Worm (Caenorhabditis elegans) whole organism, L4 larva: ENCODE data around the gene C35B1.3.
A peak's percentile ranks its signal among the peaks of the same experiment; 100 is the strongest.

ENCODE experiments used
- D1046.2 ChIP-seq: fragments of 200-800 bp; sonication (Bioruptor generic); IDR thresholded peaks from 2 replicates; pipeline ENCODE4 v1.3.6; 2022; ENCODE audit warnings: missing genetic modification characterization, missing compliant biosample characterization
- F26F4.8 ChIP-seq: fragments of 200-800 bp; sonication (Bioruptor generic); conservative IDR thresholded peaks from 2 replicates; pipeline ENCODE4 v1.3.6; 2022; ENCODE audit warnings: missing genetic modification characterization, missing compliant biosample characterization
- F37D6.2 ChIP-seq: sonication (generic microtip); optimal IDR thresholded peaks from 2 replicates; lab custom pipeline; 2016; ENCODE audit warnings: mild to moderate bottlenecking, missing genetic modification characterization, missing compliant biosample characterization
- F49E8.2 ChIP-seq: sonication (generic microtip); optimal IDR thresholded peaks from 2 replicates; lab custom pipeline; 2016; ENCODE audit warnings: missing compliant biosample characterization, mild to moderate bottlenecking, missing genetic modification characterization, borderline replicate concordance
- Y75B8A.6 ChIP-seq: fragments of 200-800 bp; sonication (Bioruptor generic); IDR thresholded peaks from 2 replicates; pipeline ENCODE4 v1.3.6; 2022; ENCODE audit warnings: missing genetic modification reagents, missing genetic modification characterization, missing compliant biosample characterization
- ZK546.5 ChIP-seq, 2 experiments: sonication (generic microtip); optimal IDR thresholded peaks; 2 replicates each; lab custom pipeline; 2017; ENCODE audit warnings: missing biosample characterization in 2 of 2, missing genetic modification characterization in 2 of 2
- aha-1 ChIP-seq: fragments of 150-350 bp; peaks from one replicate; lab custom pipeline; 2014; ENCODE audit warnings: missing biosample characterization, missing genetic modification characterization
- ceh-20 ChIP-seq: fragments of 200-800 bp; sonication (Bioruptor generic); IDR thresholded peaks from 2 replicates; pipeline ENCODE4 v1.3.6; 2022; ENCODE audit warnings: missing genetic modification reagents, missing genetic modification characterization, missing compliant biosample characterization
- ceh-28 ChIP-seq: fragments of 150-350 bp; optimal IDR thresholded peaks from 2 replicates; lab custom pipeline; 2014; ENCODE audit warnings: missing biosample characterization, missing genetic modification reagents, missing genetic modification characterization
- ceh-44 ChIP-seq: fragments of 200-800 bp; sonication (Bioruptor generic); IDR thresholded peaks from 2 replicates; pipeline ENCODE4 v1.3.6; 2022; ENCODE audit warnings: missing genetic modification reagents, missing genetic modification characterization, missing compliant biosample characterization
- cey-2 ChIP-seq: sonication (generic microtip); optimal IDR thresholded peaks from 3 replicates; lab custom pipeline; 2017; ENCODE audit warnings: missing genetic modification characterization, mild to moderate bottlenecking, missing compliant biosample characterization, antibody characterized with exemption, borderline replicate concordance; ENCODE audit not compliant: insufficient read depth
- ctbp-1 ChIP-seq: fragments of 200-800 bp; sonication (Bioruptor generic); IDR thresholded peaks from 2 replicates; pipeline ENCODE4 v1.3.6; 2022; ENCODE audit warnings: missing genetic modification reagents, missing genetic modification characterization, missing compliant biosample characterization
- daf-12 ChIP-seq: fragments of 150-350 bp; optimal IDR thresholded peaks from 2 replicates; lab custom pipeline; 2014; ENCODE audit warnings: missing biosample characterization, missing genetic modification reagents, missing genetic modification characterization
- daf-16 ChIP-seq, 3 experiments: sonication (generic microtip); optimal IDR thresholded peaks; 2 replicates each; lab custom pipeline; 2016 to 2017; ENCODE audit warnings: missing genetic modification characterization in 3 of 3, missing genetic modification reagents in 3 of 3, mild to moderate bottlenecking in 2 of 3, missing compliant biosample characterization in 2 of 3, missing biosample characterization in 1 of 3, moderate library complexity in 1 of 3
- daf-8 ChIP-seq: fragments of 200-800 bp; sonication (Bioruptor generic); IDR thresholded peaks from 2 replicates; pipeline ENCODE4 v1.3.6; 2022; ENCODE audit warnings: missing genetic modification characterization, missing compliant biosample characterization
- dmd-8 ChIP-seq: fragments of 200-800 bp; sonication (Bioruptor generic); IDR thresholded peaks from 2 replicates; pipeline ENCODE4 v1.3.6; 2022; ENCODE audit warnings: missing genetic modification characterization, missing compliant biosample characterization
- dve-1 ChIP-seq: sonication (generic microtip); optimal IDR thresholded peaks from 2 replicates; lab custom pipeline; 2017; ENCODE audit warnings: antibody characterized with exemption, mild to moderate bottlenecking, missing genetic modification characterization, missing compliant biosample characterization; ENCODE audit not compliant: insufficient read depth
- egl-43 ChIP-seq: fragments of 200-800 bp; sonication (Bioruptor generic); IDR thresholded peaks from 2 replicates; pipeline ENCODE4 v1.3.6; 2022; ENCODE audit warnings: missing genetic modification reagents, missing genetic modification characterization, missing compliant biosample characterization
- fkh-10 ChIP-seq: fragments of 150-350 bp; optimal IDR thresholded peaks from 2 replicates; lab custom pipeline; 2014; ENCODE audit warnings: missing biosample characterization, missing genetic modification reagents, missing genetic modification characterization
- lin-1 ChIP-seq: fragments of 200-800 bp; sonication (Bioruptor generic); IDR thresholded peaks from 2 replicates; pipeline ENCODE4 v1.3.6; 2022; ENCODE audit warnings: missing genetic modification reagents, missing genetic modification characterization, missing compliant biosample characterization
- lir-3 ChIP-seq: sonication (generic microtip); optimal IDR thresholded peaks from 2 replicates; lab custom pipeline; 2016; ENCODE audit warnings: mild to moderate bottlenecking, missing genetic modification characterization, missing compliant biosample characterization
- mep-1 ChIP-seq: fragments of 150-350 bp; sonication (generic microtip); optimal IDR thresholded peaks from 3 replicates; lab custom pipeline; 2014; ENCODE audit warnings: missing biosample characterization, missing genetic modification characterization
- mes-2 ChIP-seq: sonication (generic microtip); optimal IDR thresholded peaks from 2 replicates; lab custom pipeline; 2016; ENCODE audit warnings: missing genotype, mild to moderate bottlenecking, missing genetic modification characterization, missing compliant biosample characterization; ENCODE audit not compliant: poor library complexity, severe bottlenecking
- mxl-2 ChIP-seq: fragments of 200-800 bp; sonication (Bioruptor generic); conservative IDR thresholded peaks from 2 replicates; pipeline ENCODE4 v1.3.6; 2022; ENCODE audit warnings: missing genetic modification reagents, missing genetic modification characterization, missing compliant biosample characterization
- mxl-3 ChIP-seq: fragments of 200-800 bp; sonication (Bioruptor generic); optimal IDR thresholded peaks from 2 replicates; lab custom pipeline; 2018; ENCODE audit warnings: mild to moderate bottlenecking, missing genetic modification characterization, missing compliant biosample characterization
- nhr-102 ChIP-seq: sonication (generic microtip); optimal IDR thresholded peaks from 2 replicates; lab custom pipeline; 2016; ENCODE audit warnings: mild to moderate bottlenecking, missing genetic modification characterization, moderate library complexity, missing compliant biosample characterization
- nhr-237 ChIP-seq: sonication (generic microtip); optimal IDR thresholded peaks from 2 replicates; lab custom pipeline; 2017; ENCODE audit warnings: missing biosample characterization, missing genetic modification characterization
- nhr-25 ChIP-seq: sonication (generic microtip); optimal IDR thresholded peaks from 2 replicates; lab custom pipeline; 2017; ENCODE audit warnings: missing genetic modification characterization, mild to moderate bottlenecking, missing compliant biosample characterization, antibody characterized with exemption, moderate library complexity, borderline replicate concordance; ENCODE audit not compliant: insufficient read depth
- nhr-28 ChIP-seq: fragments of 150-350 bp; optimal IDR thresholded peaks from 2 replicates; lab custom pipeline; 2014; ENCODE audit warnings: missing biosample characterization, missing genetic modification characterization
- nhr-48 ChIP-seq: sonication (generic microtip); optimal IDR thresholded peaks from 2 replicates; lab custom pipeline; 2016; ENCODE audit warnings: mild to moderate bottlenecking, missing genetic modification characterization, missing compliant biosample characterization
- nhr-77 ChIP-seq: fragments of 150-350 bp; optimal IDR thresholded peaks from 2 replicates; lab custom pipeline; 2014; ENCODE audit warnings: missing biosample characterization, missing genetic modification characterization
- php-3 ChIP-seq: fragments of 200-800 bp; sonication (Bioruptor generic); IDR thresholded peaks from 2 replicates; pipeline ENCODE4 v1.3.6; 2022; ENCODE audit warnings: missing genetic modification reagents, missing genetic modification characterization, missing compliant biosample characterization
- pqm-1 ChIP-seq: sonication (generic microtip); optimal IDR thresholded peaks from 2 replicates; lab custom pipeline; 2017; ENCODE audit warnings: missing biosample characterization, missing genetic modification characterization
- saeg-2 ChIP-seq: fragments of 200-800 bp; sonication (Bioruptor generic); IDR thresholded peaks from 2 replicates; pipeline ENCODE4 v1.3.6; 2022; ENCODE audit warnings: missing genetic modification reagents, missing genetic modification characterization, missing compliant biosample characterization
- snpc-1.2 ChIP-seq: fragments of 200-800 bp; sonication (Bioruptor generic); IDR thresholded peaks from 2 replicates; pipeline ENCODE4 v1.3.6; 2022; ENCODE audit warnings: missing genetic modification reagents, missing genetic modification characterization, missing compliant biosample characterization
- unc-39 ChIP-seq: sonication (generic microtip); optimal IDR thresholded peaks from 2 replicates; lab custom pipeline; 2017; ENCODE audit warnings: missing biosample characterization, missing genetic modification characterization
- zag-1 ChIP-seq: fragments of 150-350 bp; optimal IDR thresholded peaks from 2 replicates; lab custom pipeline; 2014; ENCODE audit warnings: missing biosample characterization, missing genetic modification characterization
- zfp-2 ChIP-seq: sonication (generic microtip); optimal IDR thresholded peaks from 2 replicates; lab custom pipeline; 2016; ENCODE audit warnings: mild to moderate bottlenecking, missing genetic modification characterization, missing compliant biosample characterization
- zfp-3 ChIP-seq: fragments of 200-800 bp; sonication (Bioruptor generic); conservative IDR thresholded peaks from 2 replicates; pipeline ENCODE4 v1.3.6; 2022; ENCODE audit warnings: missing genetic modification reagents, missing genetic modification characterization, missing compliant biosample characterization
- zip-11 ChIP-seq: fragments of 200-800 bp; sonication (Bioruptor generic); IDR thresholded peaks from 2 replicates; pipeline ENCODE4 v1.3.6; 2022; ENCODE audit warnings: missing genetic modification characterization, missing compliant biosample characterization
- ztf-11 ChIP-seq: fragments of 150-350 bp; optimal IDR thresholded peaks from 2 replicates; lab custom pipeline; 2014; ENCODE audit warnings: missing biosample characterization, missing genetic modification characterization

The C35B1.3 gene

DNA sequence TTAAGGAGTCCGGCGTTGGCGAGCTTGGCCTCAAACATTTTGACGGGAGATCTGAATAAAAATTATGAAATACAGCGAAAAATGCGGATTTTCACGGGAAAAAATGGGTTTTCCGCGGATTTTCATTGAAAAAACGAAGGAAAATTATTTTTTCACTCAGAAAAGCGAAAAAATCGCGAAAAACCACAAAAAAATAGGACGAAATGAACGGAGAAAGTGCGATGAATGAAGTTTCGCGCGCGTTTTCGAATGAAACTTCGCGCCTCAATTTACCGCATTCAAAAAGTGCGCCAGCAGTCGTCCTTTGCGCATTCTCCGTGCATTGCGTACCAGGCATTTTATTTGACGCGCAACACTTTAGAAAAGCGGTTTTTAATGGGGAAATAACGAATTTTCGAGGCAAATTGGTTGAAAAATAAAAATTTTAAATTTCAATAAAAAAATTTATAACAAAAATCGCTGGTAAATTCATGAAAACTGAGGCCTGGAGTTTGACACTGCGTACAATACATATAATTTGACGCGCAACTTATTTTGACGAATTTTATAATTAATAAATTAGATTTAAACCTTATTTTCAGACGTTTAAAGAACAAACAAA, 31.5 kb upstream of the C35B1.3 start, which contains the start of gene pcn-1 (continued):
- TF ChIP-seq mxl-2 (GFP tag; lab: Robert Waterston, UW) (peak; percentile 84), zip-11 (no peak), nhr-77 (tag; lab: Kevin White, UChicago) (peak; percentile 89), lir-3 (peak; percentile 53), Y75B8A.6 (GFP tag; lab: Robert Waterston, UW) (no peak), ceh-20 (GFP tag; lab: Robert Waterston, UW) (peak; percentile 93), ceh-28 (tag; lab: Kevin White, UChicago) (no peak), F49E8.2 (tag; lab: Kevin White, UChicago) (peak; percentile 96), php-3 (GFP tag; lab: Robert Waterston, UW) (peak; percentile 87), daf-16 (GFP tag; optimal IDR thresholded peaks at IDR 0.05; lab: Kevin White, UChicago) (peak; percentile 42 to 90), daf-16 (tag; optimal IDR thresholded peaks at IDR 0.05; lab: Kevin White, UChicago) (peak; percentile 31), F37D6.2 (tag; lab: Kevin White, UChicago) (peak; percentile 94), egl-43 (GFP tag; lab: Robert Waterston, UW) (peak; percentile 85), nhr-102 (tag; lab: Kevin White, UChicago) (peak; percentile 96), mep-1 (tag; lab: Kevin White, UChicago) (peak; percentile 93), zag-1 (tag; lab: Kevin White, UChicago) (no peak), ZK546.5 (tag; optimal IDR thresholded peaks at IDR 0.05; lab: Kevin White, UChicago) (no peak), nhr-48 (peak; percentile 86), nhr-237 (tag; lab: Kevin White, UChicago) (no peak), saeg-2 (GFP tag; lab: Robert Waterston, UW) (peak; percentile 89), D1046.2 (GFP tag; lab: Robert Waterston, UW) (peak; percentile 64; the same call in 1 of the 2 replicates), snpc-1.2 (peak; percentile 85), zfp-3 (GFP tag; lab: Robert Waterston, UW) (peak; percentile 94), ctbp-1 (GFP tag; lab: Robert Waterston, UW) (peak; percentile 82), cey-2 (tag; lab: Kevin White, UChicago) (no peak), zfp-2 (tag; lab: Kevin White, UChicago) (peak; percentile 79), mxl-3 (GFP tag; lab: Kevin White, UChicago) (peak; percentile 36), pqm-1 (no peak), dmd-8 (0 out of 2 replicates have a peak, but pooled peaks have one; percentile 35), nhr-28 (tag; lab: Kevin White, UChicago) (peak; percentile 63), daf-12 (tag; lab: Kevin White, UChicago) (no peak), F26F4.8 (no peak), nhr-25 (tag; lab: Kevin White, UChicago) (peak; percentile 69), fkh-10 (peak; percentile 65), mes-2 (peak; percentile 91)

DNA sequence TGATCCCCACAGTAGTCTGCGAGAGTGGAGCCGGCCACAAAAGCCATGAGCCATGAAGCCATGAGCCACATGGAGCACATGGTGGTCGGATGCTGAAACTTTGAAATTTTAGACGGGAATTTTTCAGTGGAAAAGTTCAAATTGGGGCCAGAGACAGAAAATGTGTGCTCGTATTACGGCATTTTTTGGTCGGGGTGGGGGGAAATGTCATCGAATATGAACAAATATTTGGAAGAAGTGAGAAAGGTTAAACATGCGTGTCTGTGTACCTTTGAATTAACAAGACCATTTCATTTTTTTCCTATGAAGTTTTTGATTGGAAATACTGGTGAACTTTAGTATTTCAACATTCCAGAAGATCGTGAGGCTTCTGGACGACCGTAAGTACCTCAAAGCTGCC, 29.4 kb upstream of the C35B1.3 start, which contains the start of gene wrt-5:
Gene wrt-5 (minus strand): TSS at position 101 of the 400 bp plus-strand sequence.
- TF ChIP-seq daf-8: no peak
- no peak for TF ChIP-seq ceh-44 (GFP tag; lab: Robert Waterston, UW)
- TF ChIP-seq dve-1 (tag; lab: Kevin White, UChicago): no peak
- no peak for TF ChIP-seq lin-1 (GFP tag; lab: Robert Waterston, UW)
- TF ChIP-seq unc-39 (tag; lab: Kevin White, UChicago): no peak
- TF ChIP-seq aha-1 (tag; lab: Kevin White, UChicago): peak; percentile 18
- no peak for TF ChIP-seq ztf-11 (tag; lab: Kevin White, UChicago)
